Worm (Caenorhabditis elegans): Measurements from ENCODE around the gene Y43F8B.19.

DNA sequence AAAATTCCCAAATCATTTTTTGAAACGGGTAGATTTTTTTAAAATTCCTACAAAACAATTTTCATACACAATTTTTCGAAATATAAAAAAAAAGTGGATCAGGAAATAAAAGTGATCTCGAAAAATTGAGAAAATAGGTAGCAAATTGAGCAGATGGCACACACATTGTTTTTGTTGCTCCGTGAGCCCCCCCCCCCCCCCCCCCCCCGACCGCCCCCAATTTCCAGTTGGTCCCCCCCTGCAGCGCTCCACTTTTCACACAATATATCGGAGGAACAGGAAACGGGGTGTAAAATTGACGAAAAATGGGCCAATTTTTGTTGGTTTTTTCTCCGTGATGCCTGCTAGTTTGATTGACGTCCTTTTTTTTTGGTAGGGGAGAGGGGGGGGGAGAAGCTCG is 28.8 kb upstream of the Y43F8B.19 start:
- no peak for TF ChIP-seq F37B4.10 (GFP tag; IDR thresholded peaks at IDR 0.05)
- TF ChIP-seq lsy-27 (tag; optimal IDR thresholded peaks at IDR 0.05; ENCODE audit: borderline replicate concordance, insufficient read depth): no peak
- no peak for TF ChIP-seq B0336.3 (GFP tag; IDR thresholded peaks at IDR 0.05)
- no peak for TF ChIP-seq hlh-26 (GFP tag; conservative IDR thresholded peaks at IDR 0.05)
- no peak for TF ChIP-seq lir-1 (GFP tag; conservative IDR thresholded peaks at IDR 0.05)
- TF ChIP-seq die-1 (tag; optimal IDR thresholded peaks at IDR 0.05): no peak
- TF ChIP-seq ama-1 (optimal IDR thresholded peaks at IDR 0.05): no peak
- TF ChIP-seq ama-1 (GFP tag; optimal IDR thresholded peaks at IDR 0.05): no peak
- no peak for TF ChIP-seq pha-4 (tag; optimal IDR thresholded peaks at IDR 0.05)
- no peak for TF ChIP-seq athp-1 (tag; optimal IDR thresholded peaks at IDR 0.05)

Measured in whole organism, young adult.